Worm (Caenorhabditis elegans) whole organism, L4/young adult: ENCODE results near the gene algn-6.

Experiments used
- W03F9.2 ChIP-seq: fragments of 150-350 bp; optimal IDR thresholded peaks from 2 replicates; lab custom pipeline; 2014; ENCODE audit warnings: missing biosample characterization, missing genetic modification characterization
- dao-5 ChIP-seq: sonication (generic microtip); optimal IDR thresholded peaks from 2 replicates; lab custom pipeline; 2016; ENCODE audit warnings: missing genotype, missing genetic modification characterization, moderate library complexity, missing compliant biosample characterization
- him-1 ChIP-seq: sonication (generic microtip); optimal IDR thresholded peaks from 2 replicates; lab custom pipeline; 2016; ENCODE audit warnings: missing genotype, missing genetic modification reagents, missing genetic modification characterization, missing compliant biosample characterization

DNA sequence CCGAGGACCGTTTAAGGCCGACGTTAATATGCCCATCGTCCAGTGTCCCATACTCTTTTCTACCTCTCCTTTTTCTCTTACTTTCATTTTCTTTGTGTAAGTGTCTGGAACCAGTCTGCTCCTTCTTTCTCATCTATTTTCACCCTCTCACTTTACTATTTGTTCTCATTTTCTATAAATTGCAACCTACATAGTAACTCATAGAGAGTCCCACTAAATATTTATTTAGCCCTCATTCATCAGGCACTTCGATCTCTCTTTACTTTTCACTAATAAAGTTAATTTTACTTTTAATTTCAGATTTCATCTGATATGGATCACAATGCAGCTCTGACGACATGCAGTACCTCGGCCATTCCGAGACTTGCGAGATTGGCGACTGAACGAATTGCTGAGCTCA, 22.2 kb upstream of the algn-6 start, which contains the start of gene zyg-11:
- no peak for TF ChIP-seq dao-5 (tag; lab: Kevin White, UChicago)
- no peak for TF ChIP-seq W03F9.2
- no peak for TF ChIP-seq him-1
